Worm (Caenorhabditis elegans) whole organism, young adult: Measurements from ENCODE around the gene nac-2.

ENCODE experiments used
- bed-1 ChIP-seq: fragments of 200-800 bp; sonication (Bioruptor generic); IDR thresholded peaks from 2 replicates; pipeline ENCODE4 v1.3.6; 2022; ENCODE audit warnings: missing genetic modification reagents, missing genetic modification characterization, missing compliant biosample characterization
- ceh-40 ChIP-seq: fragments of 200-800 bp; sonication (Bioruptor generic); IDR thresholded peaks from 2 replicates; pipeline ENCODE4 v1.3.6; 2022; ENCODE audit warnings: missing genetic modification characterization, missing compliant biosample characterization
- efl-1 ChIP-seq: fragments of 150-350 bp; optimal IDR thresholded peaks from 2 replicates; lab custom pipeline; 2014; ENCODE audit warnings: missing biosample characterization, missing genetic modification reagents, missing genetic modification characterization
- mes-4 ChIP-seq: sonication (generic microtip); optimal IDR thresholded peaks from 2 replicates; lab custom pipeline; 2016; ENCODE audit warnings: missing genotype, missing genetic modification characterization, missing compliant biosample characterization
- mxl-1 ChIP-seq: sonication (generic microtip); optimal IDR thresholded peaks from 2 replicates; lab custom pipeline; 2016; ENCODE audit warnings: missing genetic modification characterization, missing compliant biosample characterization
- pha-4 ChIP-seq: fragments of 150-350 bp; sonication (generic microtip); optimal IDR thresholded peaks from 2 replicates; lab custom pipeline; 2014; ENCODE audit warnings: missing biosample characterization, missing genetic modification reagents, missing genetic modification characterization
- rcor-1 ChIP-seq: fragments of 200-800 bp; sonication (Bioruptor generic); IDR thresholded peaks from 2 replicates; pipeline ENCODE4 v1.3.6; 2022; ENCODE audit warnings: missing genetic modification reagents, missing genetic modification characterization, missing compliant biosample characterization
- snpc-1.3 ChIP-seq: sonication (generic microtip); optimal IDR thresholded peaks from 2 replicates; lab custom pipeline; 2017; ENCODE audit warnings: missing genetic modification characterization, mild to moderate bottlenecking, missing compliant biosample characterization, antibody characterized with exemption, moderate library complexity, missing genotype, missing genetic modification reagents; ENCODE audit not compliant: insufficient read depth
- unc-62 ChIP-seq: fragments of 150-350 bp; optimal IDR thresholded peaks from 2 replicates; lab custom pipeline; 2014; ENCODE audit warnings: missing biosample characterization, missing genetic modification reagents, missing genetic modification characterization

ce11 chrIII:9001899-9002298 lies 41.2 kb downstream of the nac-2 start, which contains the start of gene rpn-6.2:
- TF ChIP-seq bed-1 (GFP tag; lab: Robert Waterston, UW) (no peak), mxl-1 (no peak), efl-1 (GFP tag; lab: Kevin White, UChicago) (no peak), snpc-1.3 (tag; lab: Kevin White, UChicago) (no peak), pha-4 (tag; lab: Kevin White, UChicago) (no peak), mes-4 (tag; lab: Kevin White, UChicago) (no peak), ceh-40 (no peak), rcor-1 (GFP tag; lab: Robert Waterston, UW) (no peak), unc-62 (no peak)
